Worm (Caenorhabditis elegans): ENCODE measurements around the gene lntl-1.

lntl-1 gene

DNA sequence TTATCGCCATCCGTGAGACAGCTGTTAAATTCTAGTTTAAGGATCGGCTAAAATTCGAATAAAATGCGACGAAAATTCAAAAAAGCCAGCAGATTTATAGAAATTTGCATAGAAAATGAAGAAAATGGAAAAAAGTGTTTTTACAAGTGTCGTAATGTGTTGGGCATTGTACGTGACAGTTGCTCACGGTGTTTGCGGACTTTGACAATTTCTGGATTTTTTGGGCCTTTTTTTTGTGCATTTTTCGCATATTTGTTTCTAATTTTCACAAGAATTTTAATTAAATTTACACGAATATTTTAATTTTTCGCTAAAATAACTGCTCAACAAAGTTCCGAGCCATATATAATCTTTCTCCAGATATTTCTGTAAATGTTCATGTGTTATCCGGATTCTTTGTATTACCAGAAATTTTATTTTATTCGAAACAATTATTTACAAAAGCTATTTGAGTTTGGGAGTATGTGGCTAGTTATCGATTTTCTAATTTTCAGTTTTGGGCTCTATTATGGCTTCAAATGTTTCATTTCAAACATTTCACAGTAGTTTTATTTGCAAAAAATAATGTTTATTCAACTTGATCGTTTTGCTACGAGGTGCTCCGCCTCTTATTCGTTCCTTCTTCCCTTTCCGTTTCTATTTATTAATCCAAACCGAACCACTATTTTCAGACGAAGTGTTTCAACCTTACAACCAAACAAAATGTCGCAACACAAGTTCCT lies 41.3 kb upstream of the lntl-1 start, which contains the start of gene sams-3 (continued):
- TF ChIP-seq C06A6.2 (GFP tag; conservative IDR thresholded peaks at IDR 0.05) (no peak), snpc-4 (GFP tag; optimal IDR thresholded peaks at IDR 0.05) (peak; percentile 47), snpc-4 (tag; optimal IDR thresholded peaks at IDR 0.05) (peak in 3 of 4 experiments; percentile 61 to 78 (median 74))

DNA sequence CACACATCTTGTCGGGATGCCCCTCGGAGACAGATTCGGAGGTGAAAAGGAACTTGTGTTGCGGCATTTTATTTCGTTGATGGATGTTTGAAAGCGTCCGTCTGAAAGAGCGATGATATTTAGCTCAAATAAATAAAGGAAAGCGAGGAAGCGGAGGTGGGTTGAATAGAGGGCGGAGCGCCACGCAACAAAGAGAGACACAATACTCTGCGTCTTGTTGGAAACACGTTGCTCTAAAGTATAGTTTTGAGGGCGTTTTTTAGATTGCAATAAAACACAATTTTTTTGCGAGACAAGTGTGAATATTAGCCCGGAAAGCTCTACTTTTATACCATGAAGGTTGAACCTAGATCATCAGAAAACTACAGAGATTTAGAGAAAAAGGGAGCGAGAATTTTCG lies 39.4 kb upstream of the lntl-1 start, which contains the start of gene sams-4:
Gene sams-4 (minus strand): TSS at position 101 of the 400 bp plus-strand sequence.
- no peak for TF ChIP-seq athp-1 (tag; optimal IDR thresholded peaks at IDR 0.05)
- TF ChIP-seq madf-3 (GFP tag; IDR thresholded peaks at IDR 0.05), result no peak
- no peak for TF ChIP-seq zim-3 (tag; optimal IDR thresholded peaks at IDR 0.05)
- no peak for TF ChIP-seq ceh-91 (GFP tag; IDR thresholded peaks at IDR 0.05)
- TF ChIP-seq snpc-3.4 (tag; optimal IDR thresholded peaks at IDR 0.05), result no peak
- no peak for TF ChIP-seq ztf-3 (GFP tag; optimal IDR thresholded peaks at IDR 0.05)
- no peak for TF ChIP-seq mes-4 (tag; optimal IDR thresholded peaks at IDR 0.05)
- no peak for TF ChIP-seq akir-1 (GFP tag; optimal IDR thresholded peaks at IDR 0.05)
- TF ChIP-seq K12H6.12 (tag; optimal IDR thresholded peaks at IDR 0.05), result no peak
- no peak for TF ChIP-seq lsl-1 (GFP tag; optimal IDR thresholded peaks at IDR 0.05)
- TF ChIP-seq T26A5.8 (tag; optimal IDR thresholded peaks at IDR 0.05), result no peak
- TF ChIP-seq bed-2 (GFP tag; IDR thresholded peaks at IDR 0.05), result no peak
- no peak for TF ChIP-seq sptf-2 (GFP tag; optimal IDR thresholded peaks at IDR 0.05)
- no peak for TF ChIP-seq hmg-20 (GFP tag; IDR thresholded peaks at IDR 0.05)
- no peak for TF ChIP-seq madf-10 (tag; optimal IDR thresholded peaks at IDR 0.05)
- TF ChIP-seq F37B4.10 (GFP tag; IDR thresholded peaks at IDR 0.05), result no peak
- TF ChIP-seq aptf-3 (GFP tag; IDR thresholded peaks at IDR 0.05), result no peak
- no peak for TF ChIP-seq ceh-27 (GFP tag; optimal IDR thresholded peaks at IDR 0.05)

DNA sequence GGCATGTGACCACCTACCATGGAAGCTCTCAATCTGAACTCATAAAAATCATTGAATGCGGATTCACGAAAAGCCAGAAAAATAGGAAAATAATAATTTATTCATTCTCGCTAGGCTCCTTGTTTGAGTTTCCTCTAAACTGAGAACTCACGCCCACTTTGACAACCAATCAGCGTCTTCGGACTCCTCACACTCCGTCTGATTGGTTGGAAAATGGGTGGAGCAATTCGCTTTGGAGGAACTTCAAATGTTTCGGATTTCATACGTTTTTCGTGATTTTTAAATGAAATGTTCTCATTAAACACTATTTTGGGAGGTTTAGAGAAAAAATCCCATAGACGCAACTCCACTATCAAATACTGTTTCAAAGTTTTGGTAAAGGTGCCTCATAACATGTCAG lies 36.0 kb upstream of the lntl-1 start:
- TF ChIP-seq cebp-2 (GFP tag; IDR thresholded peaks at IDR 0.05) (0 out of 2 replicates have a peak, but pooled peaks have one; percentile 16), D2030.7 (GFP tag; IDR thresholded peaks at IDR 0.05) (no peak)

DNA sequence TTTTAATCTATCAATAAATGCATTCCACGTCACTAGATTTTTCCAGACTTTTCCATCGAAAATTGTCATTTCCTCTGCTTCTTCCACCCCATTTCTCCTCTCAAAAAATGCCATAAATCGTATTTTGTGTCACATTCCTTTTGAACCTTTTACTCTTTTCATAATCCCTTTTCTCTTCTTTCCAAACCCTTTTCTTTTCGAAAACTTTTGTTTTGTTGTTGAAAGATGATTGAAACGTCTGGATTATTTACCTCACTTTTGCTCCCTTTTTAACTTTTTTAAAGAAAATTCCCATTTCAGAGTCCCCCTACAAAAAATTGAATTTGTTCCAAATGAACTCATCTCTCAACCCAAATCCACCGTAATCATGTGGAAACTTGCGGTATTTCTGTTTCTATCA lies 32.3 kb upstream of the lntl-1 start, which contains the start of gene C06E7.2:
Gene C06E7.2 (plus strand): TSS at position 301 of the 400 bp plus-strand sequence.
- TF ChIP-seq nfya-2 (GFP tag; IDR thresholded peaks at IDR 0.05), result no peak
- TF ChIP-seq repo-1 (tag; optimal IDR thresholded peaks at IDR 0.05), result no peak
- no peak for TF ChIP-seq sdz-38 (tag; optimal IDR thresholded peaks at IDR 0.05)
- TF ChIP-seq unc-130 (GFP tag; optimal IDR thresholded peaks at IDR 0.05), result no peak
- no peak for TF ChIP-seq snpc-1.3 (tag; optimal IDR thresholded peaks at IDR 0.05; ENCODE audit: insufficient read depth)
- TF ChIP-seq xnd-1 (tag; optimal IDR thresholded peaks at IDR 0.05), result no peak
- TF ChIP-seq ceh-58 (GFP tag; IDR thresholded peaks at IDR 0.05), result no peak
- TF ChIP-seq cebp-2 (GFP tag; IDR thresholded peaks at IDR 0.05), result no peak
- no peak for TF ChIP-seq F49E8.2 (tag; optimal IDR thresholded peaks at IDR 0.05; ENCODE audit: insufficient read depth)
- no peak for TF ChIP-seq bed-1 (GFP tag; IDR thresholded peaks at IDR 0.05)

DNA sequence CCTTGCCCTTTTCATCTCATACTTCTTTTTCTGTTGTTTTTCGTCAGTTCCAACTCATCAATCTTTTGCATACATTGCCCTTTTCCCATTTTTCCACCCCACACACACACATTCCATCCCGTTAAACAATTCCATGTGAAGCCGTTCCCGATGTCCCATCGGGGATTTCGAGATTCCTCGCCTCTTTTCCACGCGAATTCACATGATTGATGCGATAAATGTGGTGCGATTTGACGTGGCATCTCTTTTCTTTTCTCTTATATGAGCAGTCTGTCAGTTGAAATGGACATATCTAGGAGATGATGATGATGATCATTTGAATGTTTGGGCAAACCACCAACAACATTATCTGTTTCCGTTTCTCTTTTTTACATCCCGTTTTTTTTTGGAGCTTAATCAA lies 27.3 kb upstream of the lntl-1 start:
- TF ChIP-seq rpc-1 (optimal IDR thresholded peaks at IDR 0.05) (no peak), rpc-1 (tag; optimal IDR thresholded peaks at IDR 0.05) (no peak), lin-35 (GFP tag; optimal IDR thresholded peaks at IDR 0.05) (no peak), dox-1 (GFP tag; IDR thresholded peaks at IDR 0.05) (no peak)
